Worm (Caenorhabditis elegans): Measurements from ENCODE around the gene pod-2.

pod-2 gene

ce11 chrII:1151810-1152209 is 15.2 kb downstream of the pod-2 start:
- no peak for TF ChIP-seq F10B5.3 (tag; optimal IDR thresholded peaks at IDR 0.05)
- peak in 1 of 2 experiments; percentile 64 for TF ChIP-seq unc-62 (GFP tag; optimal IDR thresholded peaks at IDR 0.05 in 1 of 2)
- TF ChIP-seq unc-62 (tag; optimal IDR thresholded peaks at IDR 0.05) = no peak
- no peak for TF ChIP-seq nhr-42 (GFP tag; IDR thresholded peaks at IDR 0.05)
- TF ChIP-seq Y5F2A.4 (GFP tag; optimal IDR thresholded peaks at IDR 0.05) = no peak
- TF ChIP-seq pha-4 (GFP tag; IDR thresholded peaks at IDR 0.05) = 0 out of 2 replicates have a peak, but pooled peaks have one; percentile 21
- TF ChIP-seq pha-4 (tag; optimal IDR thresholded peaks at IDR 0.05) = no peak
- no peak for TF ChIP-seq ceh-82 (tag; optimal IDR thresholded peaks at IDR 0.05)
- TF ChIP-seq aha-1 (tag) = peak; percentile 75
- no peak for TF ChIP-seq T20F7.1 (GFP tag; optimal IDR thresholded peaks at IDR 0.05)

- TF ChIP-seq skn-1 (tag; optimal IDR thresholded peaks at IDR 0.05) (no peak), mdl-1 (tag; optimal IDR thresholded peaks at IDR 0.05) (no peak), mep-1 (tag; optimal IDR thresholded peaks at IDR 0.05) (peak; percentile 25), D1046.2 (GFP tag; IDR thresholded peaks at IDR 0.05) (peak; percentile 58; the same call in 1 of the 2 replicates), dve-1 (tag; optimal IDR thresholded peaks at IDR 0.05; ENCODE audit: insufficient read depth) (no peak), zag-1 (tag; optimal IDR thresholded peaks at IDR 0.05) (no peak), nhr-77 (tag; optimal IDR thresholded peaks at IDR 0.05) (no peak), tra-1 (GFP tag; IDR thresholded peaks at IDR 0.05) (peak; percentile 54; the same call in 1 of the 2 replicates), dmd-6 (GFP tag; IDR thresholded peaks at IDR 0.05) (peak; percentile 43; the same call in 1 of the 2 replicates), lin-38 (GFP tag; IDR thresholded peaks at IDR 0.05) (peak; percentile 19; the same call in 1 of the 2 replicates), mxl-2 (GFP tag; conservative IDR thresholded peaks at IDR 0.05) (no peak), zip-11 (GFP tag; IDR thresholded peaks at IDR 0.05) (no peak), saeg-2 (GFP tag; IDR thresholded peaks at IDR 0.05) (no peak), sdz-12 (GFP tag; optimal IDR thresholded peaks at IDR 0.05) (no peak), lin-13 (GFP tag; optimal IDR thresholded peaks at IDR 0.05) (no peak), madf-5 (GFP tag; IDR thresholded peaks at IDR 0.05) (peak in 1 of 2 experiments; percentile 24; a peak in 1 of 4 replicates), Y105C5A.15 (GFP tag; IDR thresholded peaks at IDR 0.05) (no peak), ama-1 (optimal IDR thresholded peaks at IDR 0.05) (peak; percentile 30), lsy-2 (tag; optimal IDR thresholded peaks at IDR 0.05) (no peak), zfp-3 (GFP tag; conservative IDR thresholded peaks at IDR 0.05) (peak; percentile 59; the same call in 1 of the 2 replicates), R02D3.7 (tag; optimal IDR thresholded peaks at IDR 0.05) (no peak), dpl-1 (GFP tag; optimal IDR thresholded peaks at IDR 0.05) (no peak)
These were observed 16.1 kb downstream of the pod-2 start for ce11 chrII:1152732-1153131.

DNA sequence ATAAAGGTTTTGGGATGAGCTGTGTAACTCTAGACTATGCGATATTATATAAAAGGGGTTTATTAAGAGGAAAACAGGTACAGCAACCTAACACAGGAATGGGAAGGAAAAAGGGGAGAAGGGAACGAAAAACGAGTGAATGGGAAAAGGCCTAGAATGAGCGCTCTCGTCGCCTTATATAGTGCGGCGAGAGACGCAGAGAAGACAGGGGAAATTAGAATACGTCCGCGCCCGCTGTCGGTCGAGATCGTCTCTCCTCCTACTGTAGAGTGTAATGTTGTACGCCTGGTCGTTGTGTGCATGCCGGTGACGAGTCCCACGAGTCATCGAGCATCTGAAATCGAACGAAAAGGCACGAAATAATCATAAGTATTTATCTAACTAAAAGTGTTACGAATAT is 16.7 kb downstream of the pod-2 start:
- TF ChIP-seq ctbp-1 (GFP tag; IDR thresholded peaks at IDR 0.05) (no peak), lin-38 (GFP tag; IDR thresholded peaks at IDR 0.05) (peak; percentile 55), Y48G9A.11 (GFP tag; IDR thresholded peaks at IDR 0.05) (peak; percentile 8; the same call in 1 of the 2 replicates)

- TF ChIP-seq lin-15B (tag; optimal IDR thresholded peaks at IDR 0.05) = no peak
- peak; percentile 59 for TF ChIP-seq zfp-2 (tag; optimal IDR thresholded peaks at IDR 0.05)
- no peak for TF ChIP-seq snpc-1.2 (GFP tag; IDR thresholded peaks at IDR 0.05)
- no peak for TF ChIP-seq nhr-28 (tag; optimal IDR thresholded peaks at IDR 0.05)
- peak; percentile 77 for TF ChIP-seq aha-1 (tag)
These were observed 20.6 kb downstream of the pod-2 start for ce11 chrII:1157135-1157534.

All from whole organism, L4 larva.